Fruit fly (Drosophila melanogaster) whole organism, embryonic: ENCODE results near the gene rt.

Experiments used
- Antp ChIP-seq: fragments of 200-800 bp; sonication (Bioruptor generic); optimal IDR thresholded peaks from 3 replicates; lab custom pipeline; 2016; ENCODE audit warnings: missing biosample characterization, missing genetic modification characterization
- Bdp1 ChIP-seq: fragments of 200-800 bp; sonication (Bioruptor generic); optimal IDR thresholded peaks from 3 replicates; lab custom pipeline; 2016; ENCODE audit warnings: missing biosample characterization, missing genetic modification characterization
- CG10366 ChIP-seq: fragments of 200-800 bp; sonication (Bioruptor generic); IDR thresholded peaks from 2 replicates; pipeline ENCODE4 v1.3.6; 2022; ENCODE audit warnings: missing biosample characterization, missing genetic modification characterization
- CG11723 ChIP-seq: fragments of 200-800 bp; sonication (Bioruptor generic); optimal IDR thresholded peaks from 2 replicates; lab custom pipeline; 2017; ENCODE audit warnings: missing biosample characterization, mild to moderate bottlenecking, missing genetic modification characterization
- CG14860 ChIP-seq: fragments of 200-800 bp; sonication (Bioruptor generic); IDR thresholded peaks from 3 replicates; pipeline ENCODE4 v1.3.6; 2022; ENCODE audit warnings: missing biosample characterization, missing genetic modification characterization; ENCODE audit not compliant: partially characterized antibody
- CG1602 ChIP-seq: fragments of 200-800 bp; sonication (Bioruptor generic); optimal IDR thresholded peaks from 3 replicates; lab custom pipeline; 2016; ENCODE audit warnings: missing biosample characterization, missing genetic modification characterization
- CG18619 ChIP-seq: fragments of 200-800 bp; sonication (Bioruptor generic); optimal IDR thresholded peaks from 3 replicates; lab custom pipeline; 2017; ENCODE audit warnings: missing biosample characterization, mild to moderate bottlenecking, missing genetic modification characterization
- CG32767 ChIP-seq: fragments of 200-800 bp; sonication (Bioruptor generic); IDR thresholded peaks from 2 replicates; pipeline ENCODE4 v1.3.6; 2022; ENCODE audit warnings: missing biosample characterization, missing genetic modification characterization
- CG34422 ChIP-seq: fragments of 200-800 bp; sonication (Bioruptor generic); IDR thresholded peaks from 3 replicates; pipeline ENCODE4 v1.3.6; 2022; ENCODE audit warnings: missing biosample characterization, missing genetic modification characterization
- CG3995 ChIP-seq: fragments of 200-800 bp; sonication (Bioruptor generic); optimal IDR thresholded peaks from 3 replicates; lab custom pipeline; 2016; ENCODE audit warnings: missing biosample characterization, missing genetic modification characterization
- CG6272 ChIP-seq: fragments of 200-800 bp; sonication (Bioruptor generic); IDR thresholded peaks from 2 replicates; pipeline ENCODE4 v1.3.6; 2022; ENCODE audit warnings: missing biosample characterization, missing genetic modification characterization
- CG6765 ChIP-seq: fragments of 200-800 bp; sonication (Bioruptor generic); optimal IDR thresholded peaks from 3 replicates; lab custom pipeline; 2017; ENCODE audit warnings: missing biosample characterization, mild to moderate bottlenecking, missing genetic modification characterization
- CG7357 ChIP-seq: fragments of 200-800 bp; sonication (Bioruptor generic); IDR thresholded peaks from 3 replicates; pipeline ENCODE4 v1.3.6; 2022; ENCODE audit warnings: missing biosample characterization, missing genetic modification characterization
- CG7556 ChIP-seq: fragments of 200-800 bp; sonication (Bioruptor generic); optimal IDR thresholded peaks from 2 replicates; lab custom pipeline; 2017; ENCODE audit warnings: missing biosample characterization, mild to moderate bottlenecking, missing genetic modification characterization
- CG7928 ChIP-seq: fragments of 200-800 bp; sonication (Bioruptor generic); optimal IDR thresholded peaks from 2 replicates; lab custom pipeline; 2017; ENCODE audit warnings: missing biosample characterization, mild to moderate bottlenecking, missing genetic modification characterization
- CG8290 ChIP-seq, 3 experiments: fragments of 200-800 bp; sonication (Bioruptor generic); optimal IDR thresholded peaks; 2 replicates each; lab custom pipeline; 2016 to 2019; ENCODE audit warnings: missing biosample characterization in 3 of 3, missing genetic modification characterization in 3 of 3, mild to moderate bottlenecking in 2 of 3, moderate library complexity in 1 of 3
- CG8359 ChIP-seq: fragments of 200-800 bp; sonication (Bioruptor generic); optimal IDR thresholded peaks from 2 replicates; lab custom pipeline; 2017; ENCODE audit warnings: missing biosample characterization, mild to moderate bottlenecking, missing genetic modification characterization, borderline replicate concordance
- CG8478 ChIP-seq: fragments of >200 bp; optimal IDR thresholded peaks from 2 replicates; lab custom pipeline; 2018
- CG8765 ChIP-seq: fragments of 200-800 bp; sonication (Bioruptor generic); IDR thresholded peaks from 2 replicates; pipeline ENCODE4 v1.3.6; 2022; ENCODE audit warnings: missing biosample characterization, missing genetic modification characterization
- CG8924 ChIP-seq: fragments of 200-800 bp; optimal IDR thresholded peaks from 3 replicates; lab custom pipeline; 2019; ENCODE audit warnings: missing biosample characterization, mild to moderate bottlenecking, missing genetic modification characterization, moderate library complexity
- CTCF ChIP-seq: fragments of 200-800 bp; sonication (Bioruptor generic); optimal IDR thresholded peaks from 2 replicates; lab custom pipeline; 2017; ENCODE audit warnings: missing biosample characterization, mild to moderate bottlenecking, missing genetic modification characterization, moderate library complexity
- Chrac-16 ChIP-seq: fragments of 200-800 bp; sonication (Bioruptor generic); optimal IDR thresholded peaks from 3 replicates; lab custom pipeline; 2016; ENCODE audit warnings: missing biosample characterization, missing genetic modification characterization
- Dbx ChIP-seq: fragments of 200-800 bp; sonication (Bioruptor generic); IDR thresholded peaks from 3 replicates; pipeline ENCODE4 v1.3.6; 2022; ENCODE audit warnings: missing biosample characterization, missing genetic modification characterization
- Deaf1 ChIP-seq: fragments of 200-800 bp; optimal IDR thresholded peaks from 3 replicates; lab custom pipeline; 2019; ENCODE audit warnings: missing biosample characterization, mild to moderate bottlenecking, missing genetic modification characterization, moderate library complexity
- Eip74EF ChIP-seq, 2 experiments: fragments of 200-800 bp in 1 of 2; fragments of >200 bp in 1 of 2; sonication (Bioruptor generic) in 1 of 2; optimal IDR thresholded peaks; 2 replicates each; lab custom pipeline; 2017 to 2019; ENCODE audit warnings: missing biosample characterization in 2 of 2, missing genetic modification characterization in 2 of 2, mild to moderate bottlenecking in 1 of 2, moderate library complexity in 1 of 2
- Fer1 ChIP-seq: fragments of 200-800 bp; sonication (Bioruptor generic); optimal IDR thresholded peaks from 2 replicates; lab custom pipeline; 2017; ENCODE audit warnings: missing biosample characterization, mild to moderate bottlenecking, missing genetic modification characterization
- Fer3 ChIP-seq: fragments of 200-800 bp; sonication (Bioruptor generic); optimal IDR thresholded peaks from 2 replicates; lab custom pipeline; 2018; ENCODE audit warnings: missing biosample characterization, mild to moderate bottlenecking, missing genetic modification characterization, moderate library complexity
- Jarid2 ChIP-seq: fragments of 200-800 bp; sonication (Bioruptor generic); optimal IDR thresholded peaks from 3 replicates; lab custom pipeline; 2017; ENCODE audit warnings: mild to moderate bottlenecking, missing biosample characterization, missing genetic modification reagents, missing genetic modification characterization
- Max ChIP-seq: fragments of 200-800 bp; sonication (Bioruptor generic); optimal IDR thresholded peaks from 2 replicates; lab custom pipeline; 2016; ENCODE audit warnings: missing biosample characterization, mild to moderate bottlenecking, missing genetic modification characterization
- Opbp ChIP-seq: fragments of 200-800 bp; sonication (Bioruptor generic); IDR thresholded peaks from 3 replicates; pipeline ENCODE4 v1.3.6; 2022; ENCODE audit warnings: missing biosample characterization, missing genetic modification characterization; ENCODE audit not compliant: partially characterized antibody
- Rx ChIP-seq: fragments of 200-800 bp; sonication (Bioruptor generic); IDR thresholded peaks from 2 replicates; pipeline ENCODE4 v1.3.6; 2022; ENCODE audit warnings: missing biosample characterization, missing genetic modification characterization
- Spps ChIP-seq: fragments of 200-800 bp; sonication (Bioruptor generic); optimal IDR thresholded peaks from 2 replicates; lab custom pipeline; 2018; ENCODE audit warnings: missing biosample characterization, mild to moderate bottlenecking, missing genetic modification characterization
- Taf1 ChIP-seq: fragments of 200-800 bp; sonication (Bioruptor generic); IDR thresholded peaks from 2 replicates; pipeline ENCODE4 v1.3.6; 2022; ENCODE audit warnings: missing biosample characterization, missing genetic modification characterization
- ac ChIP-seq: fragments of 200-800 bp; sonication (Bioruptor generic); optimal IDR thresholded peaks from 3 replicates; lab custom pipeline; 2017; ENCODE audit warnings: missing biosample characterization, mild to moderate bottlenecking, missing genetic modification characterization
- amos ChIP-seq: fragments of 200-800 bp; sonication (Bioruptor generic); IDR thresholded peaks from 2 replicates; pipeline ENCODE4 v1.3.6; 2022; ENCODE audit warnings: missing biosample characterization, missing genetic modification characterization; ENCODE audit not compliant: partially characterized antibody
- br ChIP-seq: fragments of >200 bp; optimal IDR thresholded peaks from 2 replicates; lab custom pipeline; 2017
- chinmo ChIP-seq: fragments of 200-800 bp; sonication (Bioruptor generic); IDR thresholded peaks from 4 replicates; pipeline ENCODE4 v1.3.6; 2022; ENCODE audit warnings: missing biosample characterization, missing genetic modification characterization; ENCODE audit not compliant: partially characterized antibody
- chm ChIP-seq: fragments of 200-800 bp; sonication (Bioruptor generic); IDR thresholded peaks from 2 replicates; pipeline ENCODE4 v1.3.6; 2022; ENCODE audit warnings: missing biosample characterization, missing genetic modification characterization
- crol ChIP-seq: fragments of 200-800 bp; sonication (Bioruptor generic); IDR thresholded peaks from 2 replicates; pipeline ENCODE4 v1.3.6; 2022; ENCODE audit warnings: missing biosample characterization, missing genetic modification characterization
- danr ChIP-seq: fragments of 200-800 bp; sonication (Bioruptor generic); IDR thresholded peaks from 2 replicates; pipeline ENCODE4 v1.3.6; 2022; ENCODE audit warnings: missing biosample characterization, missing genetic modification characterization
- eve ChIP-seq, 2 experiments: fragments of >200 bp; optimal IDR thresholded peaks; 2 replicates each; lab custom pipeline; 2017; ENCODE audit warnings: missing biosample characterization in 2 of 2, missing genetic modification characterization in 2 of 2
- gfzf ChIP-seq: fragments of 200-800 bp; sonication (Bioruptor generic); optimal IDR thresholded peaks from 2 replicates; lab custom pipeline; 2016; ENCODE audit warnings: missing biosample characterization, mild to moderate bottlenecking, missing genetic modification characterization, moderate library complexity
- insv ChIP-seq, 2 experiments: fragments of 200-800 bp; sonication (Bioruptor generic); optimal IDR thresholded peaks; 3 replicates each; lab custom pipeline; 2016 to 2018; ENCODE audit warnings: missing biosample characterization in 2 of 2, missing genetic modification characterization in 2 of 2
- kah ChIP-seq: fragments of 200-800 bp; sonication (Bioruptor generic); optimal IDR thresholded peaks from 2 replicates; lab custom pipeline; 2018; ENCODE audit warnings: missing biosample characterization, mild to moderate bottlenecking, missing genetic modification characterization
- pan ChIP-seq, 4 experiments: fragments of >200 bp in 3 of 4; fragments of 200-800 bp in 1 of 4; sonication (Bioruptor generic) in 1 of 4; optimal IDR thresholded peaks in 3 of 4; IDR thresholded peaks in 1 of 4; 2 replicates each; pipeline versions ENCODE4 v1.3.6 to Lab custom; 2017 to 2022; ENCODE audit warnings: missing biosample characterization in 2 of 4, missing genetic modification characterization in 2 of 4, mixed read lengths in 1 of 4
- pita ChIP-seq: fragments of 200-800 bp; sonication (Bioruptor generic); optimal IDR thresholded peaks from 2 replicates; lab custom pipeline; 2017; ENCODE audit warnings: missing biosample characterization, mild to moderate bottlenecking, missing genetic modification characterization
- ro ChIP-seq: fragments of 200-800 bp; sonication (Bioruptor generic); IDR thresholded peaks from 2 replicates; pipeline ENCODE4 v1.3.6; 2022; ENCODE audit warnings: missing biosample characterization, missing genetic modification characterization
- sug ChIP-seq: fragments of 200-800 bp; optimal IDR thresholded peaks from 2 replicates; lab custom pipeline; 2019; ENCODE audit warnings: missing biosample characterization, mild to moderate bottlenecking, missing genetic modification characterization, moderate library complexity
- tna ChIP-seq: fragments of 200-800 bp; sonication (Bioruptor generic); IDR thresholded peaks from 2 replicates; pipeline ENCODE4 v1.3.6; 2022; ENCODE audit warnings: missing biosample characterization, missing genetic modification characterization; ENCODE audit not compliant: partially characterized antibody
- unpg ChIP-seq: fragments of 200-800 bp; sonication (Bioruptor generic); optimal IDR thresholded peaks from 3 replicates; lab custom pipeline; 2018; ENCODE audit warnings: missing biosample characterization, mild to moderate bottlenecking, missing genetic modification characterization, moderate library complexity
- zen ChIP-seq: fragments of 200-800 bp; sonication (Bioruptor generic); optimal IDR thresholded peaks from 3 replicates; lab custom pipeline; 2018; ENCODE audit warnings: missing biosample characterization, mild to moderate bottlenecking, missing genetic modification characterization, moderate library complexity

The rt gene

dm6 chr3L:11601133-11601532 lies 13.6 kb upstream of the rt start:
- TF ChIP-seq chinmo (GFP tag; lab: Robert Waterston, UW) = 0 out of 4 replicates have a peak, but pooled peaks have one; percentile 21
- 0 out of 3 replicates have a peak, but pooled peaks have one; percentile 11 for TF ChIP-seq Dbx
- no peak for TF ChIP-seq CG7556 (GFP tag; lab: Kevin White, UChicago)
- TF ChIP-seq CG10366 (GFP tag; lab: Robert Waterston, UW) = no peak
- TF ChIP-seq pan (optimal IDR thresholded peaks at IDR 0.05; lab: Kevin White, UChicago) = no peak
- no peak for TF ChIP-seq pan (GFP tag; optimal IDR thresholded peaks at IDR 0.05 in 1 of 2, IDR thresholded peaks at IDR 0.05 in 1 of 2)
- TF ChIP-seq CG7357 (GFP tag; lab: Robert Waterston, UW) = 0 out of 3 replicates have a peak, but pooled peaks have one; percentile 32
- no peak for TF ChIP-seq unpg
- peak; percentile 28; the same call in 1 of the 3 replicates for TF ChIP-seq CG34422 (GFP tag; lab: Robert Waterston, UW)
- TF ChIP-seq CG7928 (GFP tag; lab: Kevin White, UChicago) = no peak
- TF ChIP-seq zen (tag; lab: Kevin White, UChicago) = no peak
- no peak for TF ChIP-seq pita
- peak; percentile 82 for TF ChIP-seq crol (GFP tag; lab: Robert Waterston, UW)
- TF ChIP-seq eve (GFP tag; optimal IDR thresholded peaks at IDR 0.05; lab: Kevin White, UChicago) = no peak
- TF ChIP-seq Spps = no peak
- 0 out of 2 replicates have a peak, but pooled peaks have one; percentile 12 for TF ChIP-seq CG32767 (GFP tag; lab: Robert Waterston, UW)
- no peak for TF ChIP-seq danr
- no peak for TF ChIP-seq CG8359 (GFP tag; lab: Kevin White, UChicago)
- TF ChIP-seq Opbp (GFP tag; lab: Robert Waterston, UW) = 0 out of 3 replicates have a peak, but pooled peaks have one; percentile 31
- no peak for TF ChIP-seq CG6765 (GFP tag; lab: Kevin White, UChicago)
- peak; percentile 40 for TF ChIP-seq CTCF
- no peak for TF ChIP-seq CG8478 (lab: Kevin White, UChicago)
- no peak for TF ChIP-seq CG8290 (GFP tag; optimal IDR thresholded peaks at IDR 0.05; lab: Kevin White, UChicago)
- no peak for TF ChIP-seq CG8290 (tag; optimal IDR thresholded peaks at IDR 0.05; lab: Kevin White, UChicago)
- no peak for TF ChIP-seq kah (GFP tag; lab: Kevin White, UChicago)
- no peak for TF ChIP-seq Max (GFP tag; lab: Kevin White, UChicago)
- TF ChIP-seq Chrac-16 = no peak
- no peak for TF ChIP-seq CG14860 (GFP tag; lab: Robert Waterston, UW)
- no peak for TF ChIP-seq Fer3
- TF ChIP-seq insv (GFP tag; optimal IDR thresholded peaks at IDR 0.05; lab: Kevin White, UChicago) = no peak
- no peak for TF ChIP-seq Bdp1 (GFP tag; lab: Kevin White, UChicago)
- TF ChIP-seq Jarid2 = no peak
- TF ChIP-seq Eip74EF (GFP tag; optimal IDR thresholded peaks at IDR 0.05; lab: Kevin White, UChicago) = no peak
- no peak for TF ChIP-seq CG8924 (tag; lab: Kevin White, UChicago)
- peak; percentile 31; the same call in 1 of the 2 replicates for TF ChIP-seq CG6272 (GFP tag; lab: Robert Waterston, UW)
- TF ChIP-seq CG11723 = no peak
- TF ChIP-seq ac (GFP tag; lab: Kevin White, UChicago) = no peak
- TF ChIP-seq br (lab: Kevin White, UChicago) = no peak
- TF ChIP-seq Rx (GFP tag; lab: Robert Waterston, UW) = no peak
- no peak for TF ChIP-seq Fer1 (GFP tag; lab: Kevin White, UChicago)
- TF ChIP-seq tna (GFP tag; lab: Robert Waterston, UW) = no peak
- no peak for TF ChIP-seq CG18619 (GFP tag; lab: Kevin White, UChicago)
- TF ChIP-seq CG1602 (GFP tag; lab: Kevin White, UChicago) = no peak
- no peak for TF ChIP-seq ro (GFP tag; lab: Robert Waterston, UW)
- TF ChIP-seq CG8765 = no peak
- TF ChIP-seq Taf1 (GFP tag; lab: Robert Waterston, UW) = no peak
- TF ChIP-seq Deaf1 (tag; lab: Kevin White, UChicago) = peak; percentile 85
- TF ChIP-seq gfzf (GFP tag; lab: Kevin White, UChicago) = no peak
- TF ChIP-seq CG3995 (GFP tag; lab: Kevin White, UChicago) = no peak
- TF ChIP-seq amos (GFP tag; lab: Robert Waterston, UW) = no peak
- TF ChIP-seq Antp (GFP tag; lab: Kevin White, UChicago) = no peak
- no peak for TF ChIP-seq sug (tag; lab: Kevin White, UChicago)
- TF ChIP-seq chm = no peak
